Worm (Caenorhabditis elegans): ENCODE results near the gene trm-2A.
"Not testable (repeated sequence)": the region's sequence is repeated elsewhere in the genome, so short reads cannot be mapped to it uniquely, and the experiment has no call there.

The trm-2A gene

DNA sequence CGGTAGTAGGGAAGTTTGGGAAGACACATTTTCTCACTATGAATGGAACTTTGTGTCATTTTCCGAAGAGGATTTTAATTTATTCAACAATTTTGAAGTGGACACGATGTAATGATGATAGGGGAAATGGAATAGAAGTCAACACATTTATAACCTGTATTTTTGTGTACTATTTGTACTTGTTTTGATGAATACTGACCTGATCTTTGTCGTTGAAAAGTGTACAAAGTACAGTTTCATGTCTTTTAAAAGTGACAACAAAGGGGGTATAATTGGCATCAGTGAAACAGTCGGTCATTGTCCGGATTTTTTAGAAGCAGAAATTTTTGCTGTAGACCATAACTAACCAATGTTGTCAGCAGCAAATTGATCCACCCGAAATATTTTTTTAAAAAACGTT, 15.5 kb upstream of the trm-2A start, which contains the start of gene T02B11.6:
Gene T02B11.6, minus strand, starts transcription at position 101 of the 400 bp plus-strand sequence.
- TF ChIP-seq T22C8.4 (GFP tag; IDR thresholded peaks at IDR 0.05) (no peak), klf-2 (GFP tag; conservative IDR thresholded peaks at IDR 0.05) (no peak), med-1 (GFP tag; optimal IDR thresholded peaks at IDR 0.05; ENCODE audit: insufficient read depth) (no peak), flt-1 (GFP tag; IDR thresholded peaks at IDR 0.05) (no peak), cog-1 (tag; optimal IDR thresholded peaks at IDR 0.05) (no peak), ztf-23 (GFP tag; IDR thresholded peaks at IDR 0.05) (no peak), ref-1 (GFP tag; conservative IDR thresholded peaks at IDR 0.05) (no peak), ztf-29 (GFP tag; IDR thresholded peaks at IDR 0.05) (no peak), tab-1 (GFP tag; IDR thresholded peaks at IDR 0.05) (no peak)

DNA sequence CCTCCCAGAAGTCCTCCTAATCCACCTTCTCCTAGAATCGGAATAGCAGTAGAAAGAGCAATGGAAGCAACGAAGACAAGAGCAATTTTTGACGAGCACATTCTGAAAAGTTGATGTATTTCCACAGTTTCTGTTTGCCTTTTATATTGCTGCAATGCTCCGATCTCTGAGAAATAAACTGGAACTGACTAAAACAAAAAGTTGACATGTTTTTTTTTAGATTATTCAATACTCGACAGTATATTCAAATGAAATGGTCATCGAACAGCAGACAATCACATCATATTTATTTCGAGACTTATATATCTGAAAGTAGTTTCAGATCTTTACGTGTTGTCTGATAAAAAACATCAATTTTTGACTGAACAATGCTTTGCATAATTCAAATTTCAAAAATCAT, 14.3 kb upstream of the trm-2A start, which contains the start of gene srlf-21:
Gene srlf-21, minus strand, starts transcription at position 101 of the 400 bp plus-strand sequence.
- TF ChIP-seq cog-1 (tag; optimal IDR thresholded peaks at IDR 0.05) (no peak), ztf-29 (GFP tag; IDR thresholded peaks at IDR 0.05) (no peak), med-1 (GFP tag; optimal IDR thresholded peaks at IDR 0.05; ENCODE audit: insufficient read depth) (no peak), klf-2 (GFP tag; conservative IDR thresholded peaks at IDR 0.05) (no peak), tab-1 (GFP tag; IDR thresholded peaks at IDR 0.05) (no peak), flt-1 (GFP tag; IDR thresholded peaks at IDR 0.05) (no peak), ref-1 (GFP tag; conservative IDR thresholded peaks at IDR 0.05) (no peak), ztf-23 (GFP tag; IDR thresholded peaks at IDR 0.05) (no peak)

DNA sequence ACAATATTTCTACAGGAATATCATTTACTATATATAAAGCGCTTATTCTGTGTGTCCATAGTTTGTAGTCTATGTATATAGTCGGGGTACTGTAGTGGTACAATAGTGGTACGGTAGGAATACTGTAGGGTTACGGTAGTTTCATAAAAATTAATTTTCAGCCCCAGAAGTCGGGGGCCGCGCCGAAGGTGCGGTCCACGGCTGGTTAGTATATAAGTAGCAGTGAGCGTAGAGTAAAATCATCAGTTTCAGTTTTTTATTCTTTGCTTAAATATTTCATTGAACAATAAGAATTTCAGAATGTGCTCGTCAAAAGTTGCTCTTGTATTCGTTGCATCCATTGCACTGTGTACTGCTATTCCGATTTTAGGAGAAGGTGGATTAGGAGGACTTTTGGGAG, 13.9 kb upstream of the trm-2A start, which contains the start of gene srlf-22:
Gene srlf-22, plus strand, starts transcription at position 301 of the 400 bp plus-strand sequence.
- not testable (repeated sequence) for TF ChIP-seq flt-1, T22C8.4, ztf-23 (GFP tag; IDR thresholded peaks at IDR 0.05)

DNA sequence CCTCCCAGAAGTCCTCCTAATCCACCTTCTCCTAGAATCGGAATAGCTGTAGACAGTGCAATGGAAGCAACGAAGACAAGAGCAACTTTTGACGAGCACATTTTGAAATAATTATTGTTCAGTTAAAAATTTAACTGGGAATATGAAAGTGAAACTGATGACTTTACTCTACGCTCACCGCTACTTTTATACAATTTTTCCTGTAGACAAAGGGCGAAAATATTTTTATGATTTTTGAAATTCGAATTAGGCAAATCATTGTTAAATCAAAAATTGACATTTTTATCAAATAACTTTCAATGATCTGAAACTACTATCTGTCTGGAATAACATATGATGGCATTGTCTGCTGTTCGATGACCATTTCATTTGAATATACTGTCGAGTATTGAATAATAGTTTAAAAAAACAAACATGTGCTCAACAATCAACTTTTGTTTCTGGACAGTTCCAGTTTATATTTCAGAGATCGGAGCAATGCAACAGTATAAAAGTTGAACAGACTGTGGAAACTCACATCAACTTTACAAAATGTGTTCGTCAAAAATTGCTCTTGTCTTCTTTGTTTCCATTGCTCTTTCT, 11.2 kb upstream of the trm-2A start, which contains the start of the genes srlf-23 and srlf-20:
Gene srlf-23, minus strand, starts transcription at position 101 of the 582 bp plus-strand sequence.
Gene srlf-20, plus strand, starts transcription at position 532 of the 582 bp plus-strand sequence.
- TF ChIP-seq T22C8.4 (GFP tag; IDR thresholded peaks at IDR 0.05) (no peak), ztf-23 (GFP tag; IDR thresholded peaks at IDR 0.05) (no peak), ref-1 (GFP tag; conservative IDR thresholded peaks at IDR 0.05) (no peak), flt-1 (GFP tag; IDR thresholded peaks at IDR 0.05) (no peak), klf-2 (GFP tag; conservative IDR thresholded peaks at IDR 0.05) (no peak), ztf-29 (GFP tag; IDR thresholded peaks at IDR 0.05) (no peak)

DNA sequence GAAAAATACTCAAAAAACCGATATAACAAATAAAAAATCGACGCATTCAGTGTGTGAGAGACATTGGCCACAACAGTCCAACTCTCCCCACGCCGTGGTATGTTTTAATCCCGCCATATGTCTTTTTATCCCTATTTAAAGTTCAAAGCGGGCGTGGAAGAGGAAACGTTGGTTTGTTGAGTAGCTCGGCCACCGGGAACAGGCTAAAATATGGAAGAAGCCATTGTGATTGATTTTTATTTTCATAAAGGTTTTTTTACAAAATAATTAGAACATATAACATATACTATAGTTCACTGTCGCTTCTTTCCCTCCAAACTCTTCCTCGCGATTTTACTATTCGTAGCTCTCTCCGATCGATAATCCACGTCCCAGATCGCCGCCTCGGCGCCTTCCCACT, 5.7 kb upstream of the trm-2A start, which contains the start of gene nas-32:
Gene nas-32, minus strand, starts transcription at position 101 of the 400 bp plus-strand sequence.
- TF ChIP-seq cog-1 (tag; optimal IDR thresholded peaks at IDR 0.05) (no peak), med-1 (GFP tag; optimal IDR thresholded peaks at IDR 0.05; ENCODE audit: insufficient read depth) (no peak), T22C8.4 (GFP tag; IDR thresholded peaks at IDR 0.05) (no peak)

DNA sequence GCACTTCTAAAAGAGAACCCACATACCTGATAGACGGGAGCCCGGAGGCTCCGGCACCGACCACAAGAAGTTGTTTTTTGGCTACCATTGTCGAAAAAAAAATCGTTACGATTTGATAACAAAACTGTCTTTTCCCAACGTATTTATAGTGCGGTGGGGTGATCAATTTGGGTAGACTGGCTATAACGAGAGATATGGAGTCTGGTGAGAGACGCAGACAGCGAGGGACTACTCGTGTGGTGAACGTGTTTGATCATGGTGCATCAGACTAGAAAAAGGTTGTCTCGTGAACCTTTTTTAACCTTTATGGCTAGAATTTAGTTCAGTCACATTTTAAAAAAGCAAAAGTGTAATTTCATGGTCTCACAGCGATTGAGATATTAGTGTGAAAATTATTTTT, 1.3 kb upstream of the trm-2A start, which contains the start of gene fmo-5:
Gene fmo-5, minus strand, starts transcription at position 206 of the 400 bp plus-strand sequence.
- TF ChIP-seq flt-1 (GFP tag; IDR thresholded peaks at IDR 0.05) (no peak), ref-1 (GFP tag; conservative IDR thresholded peaks at IDR 0.05) (no peak), ztf-23 (GFP tag; IDR thresholded peaks at IDR 0.05) (no peak), cog-1 (tag; optimal IDR thresholded peaks at IDR 0.05) (no peak), ztf-29 (GFP tag; IDR thresholded peaks at IDR 0.05) (no peak), med-1 (GFP tag; optimal IDR thresholded peaks at IDR 0.05; ENCODE audit: insufficient read depth) (no peak), klf-2 (GFP tag; conservative IDR thresholded peaks at IDR 0.05) (no peak), T22C8.4 (GFP tag; IDR thresholded peaks at IDR 0.05) (no peak), tab-1 (GFP tag; IDR thresholded peaks at IDR 0.05) (no peak)

DNA sequence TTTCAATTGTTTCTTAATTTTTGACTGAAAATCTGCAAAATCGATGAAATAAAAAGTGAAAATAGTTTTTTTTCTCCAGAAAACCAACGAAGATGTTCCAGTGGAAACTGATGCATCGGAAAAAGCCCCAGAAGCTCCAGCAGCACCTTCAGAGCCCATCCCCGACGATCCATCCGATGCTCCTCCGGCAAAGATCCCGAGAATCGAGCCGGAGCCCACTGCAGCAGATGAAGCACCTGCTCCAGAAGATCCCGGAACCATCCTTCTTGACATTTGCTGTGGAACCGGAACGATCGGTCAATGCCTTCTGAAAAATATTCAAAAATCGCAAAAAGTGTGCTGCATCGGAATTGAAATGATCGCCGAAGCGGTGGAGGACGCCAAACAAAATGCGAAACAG, 3.9 kb downstream of the trm-2A start:
- TF ChIP-seq klf-2 (GFP tag; conservative IDR thresholded peaks at IDR 0.05) (no peak), flt-1 (GFP tag; IDR thresholded peaks at IDR 0.05) (no peak), med-1 (GFP tag; optimal IDR thresholded peaks at IDR 0.05; ENCODE audit: insufficient read depth) (no peak), tab-1 (GFP tag; IDR thresholded peaks at IDR 0.05) (no peak), T22C8.4 (GFP tag; IDR thresholded peaks at IDR 0.05) (no peak), ref-1 (GFP tag; conservative IDR thresholded peaks at IDR 0.05) (no peak), ztf-23 (GFP tag; IDR thresholded peaks at IDR 0.05) (no peak), ztf-29 (GFP tag; IDR thresholded peaks at IDR 0.05) (no peak), cog-1 (tag; optimal IDR thresholded peaks at IDR 0.05) (no peak)

DNA sequence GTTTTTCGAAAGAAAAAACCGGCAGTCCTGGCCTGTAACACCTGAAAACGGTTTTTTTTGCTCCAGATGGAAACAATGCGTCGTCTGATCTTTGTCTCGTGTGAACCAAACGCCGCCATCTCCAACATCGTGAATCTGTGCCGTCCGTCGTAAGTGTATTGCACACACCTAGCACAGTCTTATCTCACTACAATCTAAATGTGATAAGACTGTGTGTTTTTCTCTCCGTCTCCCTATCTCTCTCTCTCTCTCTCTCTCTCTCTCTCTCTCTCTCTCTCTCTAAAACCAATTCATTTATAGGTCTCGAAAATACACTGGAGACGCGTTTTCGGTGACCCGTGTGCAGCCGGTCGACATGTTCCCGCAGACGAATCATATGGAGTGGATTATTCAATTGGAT, 5.8 kb downstream of the trm-2A start:
- no peak for TF ChIP-seq ztf-29 (GFP tag; IDR thresholded peaks at IDR 0.05)
- TF ChIP-seq tab-1 (GFP tag; IDR thresholded peaks at IDR 0.05) = no peak
- no peak for TF ChIP-seq klf-2 (GFP tag; conservative IDR thresholded peaks at IDR 0.05)

DNA sequence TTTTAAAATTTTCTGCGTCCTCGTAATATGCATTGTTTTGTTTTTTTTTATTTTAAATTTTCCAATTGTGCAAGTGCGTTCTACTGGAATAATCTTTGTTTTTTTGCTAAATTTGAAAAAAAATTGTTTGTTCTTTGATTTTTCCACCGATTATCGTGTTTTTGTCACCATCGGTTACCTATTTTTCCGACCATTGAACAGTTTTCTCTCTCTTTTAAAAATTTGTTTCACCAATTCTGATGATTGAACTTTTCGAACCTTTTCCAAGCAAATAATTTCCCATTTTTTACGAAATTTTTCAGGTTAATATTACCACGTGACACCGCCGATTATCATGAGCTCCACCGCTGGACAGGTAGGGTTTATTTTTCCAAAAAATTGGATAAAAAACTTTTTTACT, 6.7 kb downstream of the trm-2A start, which contains the start of gene adh-5:
Gene adh-5, plus strand, starts transcription at position 301 of the 400 bp plus-strand sequence.
- TF ChIP-seq med-1 (GFP tag; optimal IDR thresholded peaks at IDR 0.05; ENCODE audit: insufficient read depth) = no peak
- no peak for TF ChIP-seq cog-1 (tag; optimal IDR thresholded peaks at IDR 0.05)
- TF ChIP-seq ztf-29 (GFP tag; IDR thresholded peaks at IDR 0.05) = no peak
- no peak for TF ChIP-seq flt-1 (GFP tag; IDR thresholded peaks at IDR 0.05)
- no peak for TF ChIP-seq klf-2 (GFP tag; conservative IDR thresholded peaks at IDR 0.05)
- no peak for TF ChIP-seq ref-1 (GFP tag; conservative IDR thresholded peaks at IDR 0.05)
- TF ChIP-seq tab-1 (GFP tag; IDR thresholded peaks at IDR 0.05) = no peak
- no peak for TF ChIP-seq ztf-23 (GFP tag; IDR thresholded peaks at IDR 0.05)
- TF ChIP-seq T22C8.4 (GFP tag; IDR thresholded peaks at IDR 0.05) = no peak

DNA sequence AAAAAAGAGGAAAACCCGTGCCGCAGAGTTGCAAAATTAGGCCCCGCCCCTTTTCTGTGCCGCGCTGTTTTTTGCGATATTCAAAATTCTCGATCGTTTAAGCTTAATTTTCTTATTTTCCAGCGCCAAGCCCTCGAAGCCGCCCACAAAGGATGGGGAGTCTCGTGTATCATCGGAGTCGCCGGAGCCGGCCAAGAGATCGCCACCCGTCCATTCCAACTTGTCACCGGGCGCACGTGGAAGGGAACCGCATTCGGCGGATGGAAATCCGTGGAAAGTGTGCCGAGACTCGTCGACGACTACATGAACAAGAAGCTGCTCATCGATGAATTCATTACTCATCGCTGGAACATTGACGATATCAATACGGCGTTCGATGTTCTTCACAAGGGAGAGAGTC, 11.0 kb downstream of the trm-2A start:
- TF ChIP-seq ztf-23 (GFP tag; IDR thresholded peaks at IDR 0.05) = no peak
- no peak for TF ChIP-seq T22C8.4 (GFP tag; IDR thresholded peaks at IDR 0.05)
- TF ChIP-seq cog-1 (tag; optimal IDR thresholded peaks at IDR 0.05) = no peak
- no peak for TF ChIP-seq ref-1 (GFP tag; conservative IDR thresholded peaks at IDR 0.05)
- TF ChIP-seq klf-2 (GFP tag; conservative IDR thresholded peaks at IDR 0.05) = no peak
- no peak for TF ChIP-seq flt-1 (GFP tag; IDR thresholded peaks at IDR 0.05)
- no peak for TF ChIP-seq med-1 (GFP tag; optimal IDR thresholded peaks at IDR 0.05; ENCODE audit: insufficient read depth)
- no peak for TF ChIP-seq tab-1 (GFP tag; IDR thresholded peaks at IDR 0.05)
- TF ChIP-seq ztf-29 (GFP tag; IDR thresholded peaks at IDR 0.05) = no peak

All from whole organism, midembryonic.